Worm (Caenorhabditis elegans): ENCODE data around the gene col-124.

ce11 chrIV:10243276-10243675 lies 27.0 kb downstream of the col-124 start, which contains the start of gene tkt-1:
- TF ChIP-seq dmd-4 (tag; optimal IDR thresholded peaks at IDR 0.05; ENCODE audit: borderline replicate concordance) (no peak), gmeb-2 (tag; optimal IDR thresholded peaks at IDR 0.05) (no peak), nfya-1 (tag; optimal IDR thresholded peaks at IDR 0.05) (no peak)

Measured in whole organism, late embryonic.